Worm (Caenorhabditis elegans) whole organism, mixed stage, embryonic: ENCODE results near the gene Y51A2B.2.

Source experiments
- elt-3 ChIP-seq: fragments of 150-350 bp; optimal IDR thresholded peaks from 2 replicates; lab custom pipeline; 2014; ENCODE audit warnings: missing biosample characterization, missing genetic modification characterization
- ham-2 ChIP-seq: fragments of 200-800 bp; sonication (Bioruptor generic); optimal IDR thresholded peaks from 2 replicates; lab custom pipeline; 2018; ENCODE audit warnings: mild to moderate bottlenecking, missing genetic modification characterization, missing compliant biosample characterization
- lin-13 ChIP-seq: fragments of 150-350 bp; optimal IDR thresholded peaks from 2 replicates; lab custom pipeline; 2014; ENCODE audit warnings: missing biosample characterization, missing genetic modification characterization
- lin-32 ChIP-seq: fragments of 200-800 bp; sonication (Bioruptor generic); optimal IDR thresholded peaks from 2 replicates; lab custom pipeline; 2018; ENCODE audit warnings: mild to moderate bottlenecking, missing genetic modification characterization, missing compliant biosample characterization
- lsy-2 ChIP-seq: fragments of 150-350 bp; optimal IDR thresholded peaks from 2 replicates; lab custom pipeline; 2014; ENCODE audit warnings: missing biosample characterization, missing genetic modification characterization
- mls-2 ChIP-seq: sonication (generic microtip); optimal IDR thresholded peaks from 2 replicates; lab custom pipeline; 2016; ENCODE audit warnings: mild to moderate bottlenecking, missing genetic modification characterization, moderate library complexity, missing compliant biosample characterization
- nhr-28 ChIP-seq: fragments of 150-350 bp; optimal IDR thresholded peaks from 2 replicates; lab custom pipeline; 2014; ENCODE audit warnings: missing biosample characterization, missing genetic modification characterization
- nhr-76 ChIP-seq: sonication (generic microtip); optimal IDR thresholded peaks from 2 replicates; lab custom pipeline; 2017; ENCODE audit warnings: missing biosample characterization, missing genetic modification characterization
- unc-120 ChIP-seq: sonication (generic microtip); optimal IDR thresholded peaks from 2 replicates; lab custom pipeline; 2017; ENCODE audit warnings: missing genetic modification characterization, missing compliant biosample characterization; ENCODE audit not compliant: poor library complexity, severe bottlenecking
- unc-62 ChIP-seq: fragments of 150-350 bp; optimal IDR thresholded peaks from 2 replicates; lab custom pipeline; 2014; ENCODE audit warnings: missing biosample characterization, missing genetic modification reagents, missing genetic modification characterization
- ztf-11 ChIP-seq: fragments of 150-350 bp; optimal IDR thresholded peaks from 2 replicates; lab custom pipeline; 2014; ENCODE audit warnings: missing biosample characterization, missing genetic modification characterization

- TF ChIP-seq mls-2 (tag; lab: Kevin White, UChicago) (no peak), lin-32 (no peak), lsy-2 (tag; lab: Kevin White, UChicago) (no peak), unc-62 (GFP tag; lab: Kevin White, UChicago) (no peak), nhr-76 (no peak), ztf-11 (no peak), nhr-28 (no peak), ham-2 (GFP tag; lab: Kevin White, UChicago) (no peak), unc-120 (no peak), lin-13 (tag; lab: Kevin White, UChicago) (no peak), elt-3 (tag; lab: Kevin White, UChicago) (no peak)
These were observed 3.3 kb upstream of the Y51A2B.2 start for ce11 chrV:18371028-18371427.
